Fruit fly (Drosophila melanogaster): ENCODE measurements around the gene CG12099.

The CG12099 gene

dm6 chr3L:1577338-1577737 is 19.1 kb upstream of the CG12099 start (continued):
- TF ChIP-seq CG7987 (GFP tag; optimal IDR thresholded peaks at IDR 0.05) (no peak), H2.0 (GFP tag; IDR thresholded peaks at IDR 0.05) (no peak), Doc3 (GFP tag; IDR thresholded peaks at IDR 0.05; ENCODE audit: partially characterized antibody) (0 out of 3 replicates have a peak, but pooled peaks have one; percentile 17), CG9609 (GFP tag; optimal IDR thresholded peaks at IDR 0.05) (no peak), CG17328 (GFP tag; IDR thresholded peaks at IDR 0.05) (no peak), Med (GFP tag) (peak; percentile 43), sr (GFP tag; IDR thresholded peaks at IDR 0.05) (peak; percentile 30; the same call in 1 of the 3 replicates), wdn (GFP tag; IDR thresholded peaks at IDR 0.05) (no peak), crp (GFP tag; optimal IDR thresholded peaks at IDR 0.05) (no peak), sob (GFP tag; IDR thresholded peaks at IDR 0.05) (0 out of 2 replicates have a peak, but pooled peaks have one; percentile 10), CG15696 (tag; optimal IDR thresholded peaks at IDR 0.05) (no peak), Drgx (GFP tag; IDR thresholded peaks at IDR 0.05) (peak; percentile 37; the same call in 1 of the 2 replicates), nerfin-2 (GFP tag; IDR thresholded peaks at IDR 0.05; ENCODE audit: partially characterized antibody) (0 out of 2 replicates have a peak, but pooled peaks have one; percentile 24), gfzf (GFP tag; optimal IDR thresholded peaks at IDR 0.05) (no peak), hkb (optimal IDR thresholded peaks at IDR 0.05) (no peak), hkb (GFP tag; IDR thresholded peaks at IDR 0.05) (peak; percentile 15; the same call in 1 of the 2 replicates), fd96Cb (tag; optimal IDR thresholded peaks at IDR 0.05) (no peak), zf30C (GFP tag; optimal IDR thresholded peaks at IDR 0.05) (no peak), CG9817 (tag; optimal IDR thresholded peaks at IDR 0.05) (no peak), CG6765 (GFP tag; optimal IDR thresholded peaks at IDR 0.05) (peak; percentile 5), CG34422 (GFP tag; IDR thresholded peaks at IDR 0.05) (peak; percentile 47; the same call in 1 of the 3 replicates), CG12236 (GFP tag; optimal IDR thresholded peaks at IDR 0.05) (no peak), Pdp1 (GFP tag; optimal IDR thresholded peaks at IDR 0.05) (peak in 1 of 2 experiments; percentile 46), danr (GFP tag; IDR thresholded peaks at IDR 0.05) (no peak), MBD-R2 (GFP tag; IDR thresholded peaks at IDR 0.05) (peak; percentile 60), sug (tag; optimal IDR thresholded peaks at IDR 0.05) (no peak), onecut (GFP tag; IDR thresholded peaks at IDR 0.05) (peak; percentile 98), CG14710 (tag; optimal IDR thresholded peaks at IDR 0.05) (no peak), CG1832 (GFP tag; optimal IDR thresholded peaks at IDR 0.05) (peak; percentile 57)

dm6 chr3L:1576489-1577106 is 18.3 kb upstream of the CG12099 start, which contains the start of gene CG13917:
Gene CG13917 (plus strand): TSS chr3L:1576699.
- TF ChIP-seq pzg (GFP tag; optimal IDR thresholded peaks at IDR 0.05) (peak; percentile 98), Scr (GFP tag; IDR thresholded peaks at IDR 0.05; ENCODE audit: partially characterized antibody) (0 out of 2 replicates have a peak, but pooled peaks have one; percentile 19), CG11504 (tag; optimal IDR thresholded peaks at IDR 0.05) (peak; percentile 51), Spps (tag; optimal IDR thresholded peaks at IDR 0.05) (no peak), CG34422 (GFP tag; IDR thresholded peaks at IDR 0.05) (peak; percentile 56; the same call in 1 of the 3 replicates), Sry-δ (GFP tag; optimal IDR thresholded peaks at IDR 0.05) (peak; percentile 48), seq (GFP tag; IDR thresholded peaks at IDR 0.05) (0 out of 2 replicates have a peak, but pooled peaks have one; percentile 18), BEAF-32 (GFP tag; optimal IDR thresholded peaks at IDR 0.05) (peak; percentile 34), Oli (tag; optimal IDR thresholded peaks at IDR 0.05) (no peak), D19A (tag; optimal IDR thresholded peaks at IDR 0.05) (no peak), nom (GFP tag; optimal IDR thresholded peaks at IDR 0.05) (peak; percentile 58), Myb (GFP tag; optimal IDR thresholded peaks at IDR 0.05) (peak; percentile 97), CG4730 (GFP tag; IDR thresholded peaks at IDR 0.05) (no peak), CG3847 (GFP tag; IDR thresholded peaks at IDR 0.05) (peak; percentile 84), abd-A (tag; optimal IDR thresholded peaks at IDR 0.05) (peak; percentile 27), Elba2 (GFP tag; optimal IDR thresholded peaks at IDR 0.05) (no peak), CG4360 (GFP tag; IDR thresholded peaks at IDR 0.05) (peak; percentile 88), CG12391 (tag; optimal IDR thresholded peaks at IDR 0.05) (peak; percentile 26), ems (GFP tag; optimal IDR thresholded peaks at IDR 0.05) (peak; percentile 17), row (GFP tag; IDR thresholded peaks at IDR 0.05) (peak; percentile 31; the same call in 1 of the 3 replicates), CG43689 (GFP tag; IDR thresholded peaks at IDR 0.05) (no peak), CG1603 (tag; optimal IDR thresholded peaks at IDR 0.05) (peak; percentile 66), Med (GFP tag) (peak; percentile 87)
